Fruit fly (Drosophila melanogaster): ENCODE data around the gene CG6761.

The CG6761 gene

DNA sequence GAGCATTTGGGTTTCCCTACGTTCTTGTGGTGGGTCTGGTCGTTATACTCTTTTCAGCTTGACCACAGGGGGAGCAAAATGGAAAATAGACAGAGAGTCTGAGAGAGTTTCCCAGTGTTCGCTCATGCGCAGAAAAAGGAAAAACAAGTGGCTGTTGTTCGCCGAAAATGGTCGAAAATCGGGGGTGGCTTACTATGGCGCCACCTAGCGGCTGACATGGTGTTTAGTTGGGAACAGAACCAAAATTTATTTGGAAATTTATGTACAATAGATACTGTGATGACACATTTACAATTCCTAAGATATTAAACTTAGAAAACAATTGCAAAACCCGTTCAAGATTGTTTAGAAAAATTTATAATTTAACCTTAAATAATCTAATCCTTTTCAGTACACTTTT, 48.2 kb upstream of the CG6761 start (continued):
- no peak for TF ChIP-seq al (GFP tag; IDR thresholded peaks at IDR 0.05)
- 0 out of 3 replicates have a peak, but pooled peaks have one; percentile 41 for TF ChIP-seq Opbp (GFP tag; IDR thresholded peaks at IDR 0.05; ENCODE audit: partially characterized antibody)
- TF ChIP-seq Hsf (GFP tag; optimal IDR thresholded peaks at IDR 0.05): no peak
- no peak for TF ChIP-seq CG4404 (GFP tag; IDR thresholded peaks at IDR 0.05)
- peak; percentile 78 for TF ChIP-seq seq (GFP tag; IDR thresholded peaks at IDR 0.05)
- TF ChIP-seq Chrac-16 (GFP tag; optimal IDR thresholded peaks at IDR 0.05): no peak
- no peak for TF ChIP-seq CG2129 (GFP tag; IDR thresholded peaks at IDR 0.05; ENCODE audit: partially characterized antibody)
- TF ChIP-seq MESR4 (GFP tag; optimal IDR thresholded peaks at IDR 0.05): no peak
- no peak for TF ChIP-seq CG34376 (GFP tag; optimal IDR thresholded peaks at IDR 0.05)
- no peak for TF ChIP-seq D19A (tag; optimal IDR thresholded peaks at IDR 0.05)
- no peak for TF ChIP-seq Jarid2 (GFP tag; optimal IDR thresholded peaks at IDR 0.05)
- no peak for TF ChIP-seq ac (GFP tag; optimal IDR thresholded peaks at IDR 0.05)
- TF ChIP-seq CG6683 (GFP tag; optimal IDR thresholded peaks at IDR 0.05): no peak
- TF ChIP-seq TFAM (GFP tag; optimal IDR thresholded peaks at IDR 0.05): no peak
- no peak for TF ChIP-seq CG17802 (tag; optimal IDR thresholded peaks at IDR 0.05)
- TF ChIP-seq CG16813 (GFP tag; IDR thresholded peaks at IDR 0.05; ENCODE audit: partially characterized antibody): no peak
- TF ChIP-seq CG11504 (tag; optimal IDR thresholded peaks at IDR 0.05): peak; percentile 37
- no peak for TF ChIP-seq unpg (GFP tag; optimal IDR thresholded peaks at IDR 0.05)
- peak; percentile 26 for TF ChIP-seq CG2712 (tag; optimal IDR thresholded peaks at IDR 0.05)
- no peak for TF ChIP-seq MTF-1 (GFP tag; optimal IDR thresholded peaks at IDR 0.05; ENCODE audit: borderline replicate concordance)
- no peak for TF ChIP-seq run (tag; optimal IDR thresholded peaks at IDR 0.05)
- TF ChIP-seq CG4424 (GFP tag; optimal IDR thresholded peaks at IDR 0.05): no peak
- no peak for TF ChIP-seq CG14050 (GFP tag; IDR thresholded peaks at IDR 0.05)
- no peak for TF ChIP-seq h (optimal IDR thresholded peaks at IDR 0.05)
- TF ChIP-seq CG7271 (tag; optimal IDR thresholded peaks at IDR 0.05): no peak
- no peak for TF ChIP-seq CG12104 (GFP tag; optimal IDR thresholded peaks at IDR 0.05)
- no peak for TF ChIP-seq CG18619 (GFP tag; optimal IDR thresholded peaks at IDR 0.05)
- TF ChIP-seq sob (GFP tag; IDR thresholded peaks at IDR 0.05): no peak
- no peak for TF ChIP-seq Ssrp (tag; optimal IDR thresholded peaks at IDR 0.05)
- no peak for TF ChIP-seq ham (GFP tag; IDR thresholded peaks at IDR 0.05)
- no peak for TF ChIP-seq gsb (GFP tag; IDR thresholded peaks at IDR 0.05)
- TF ChIP-seq CG9609 (GFP tag; optimal IDR thresholded peaks at IDR 0.05): no peak
- peak; percentile 45 for TF ChIP-seq hkb (optimal IDR thresholded peaks at IDR 0.05)
- no peak for TF ChIP-seq hkb (GFP tag; IDR thresholded peaks at IDR 0.05)
- TF ChIP-seq CG6791 (GFP tag; IDR thresholded peaks at IDR 0.05; ENCODE audit: partially characterized antibody): no peak
- no peak for TF ChIP-seq CG5245 (GFP tag; optimal IDR thresholded peaks at IDR 0.05)
- TF ChIP-seq Usf (GFP tag; optimal IDR thresholded peaks at IDR 0.05): no peak
- TF ChIP-seq hbn (GFP tag; IDR thresholded peaks at IDR 0.05; ENCODE audit: partially characterized antibody): no peak
- no peak for TF ChIP-seq CG13424 (tag; optimal IDR thresholded peaks at IDR 0.05)
- no peak for TF ChIP-seq gem (tag; optimal IDR thresholded peaks at IDR 0.05)
- peak; percentile 41 to 45 for TF ChIP-seq Trl (optimal IDR thresholded peaks at IDR 0.05)
- TF ChIP-seq Trl (GFP tag; optimal IDR thresholded peaks at IDR 0.05): no peak
- no peak for TF ChIP-seq tll (GFP tag; optimal IDR thresholded peaks at IDR 0.05)
- no peak for TF ChIP-seq CG31365 (tag; optimal IDR thresholded peaks at IDR 0.05)
- no peak for TF ChIP-seq Nf-YB (GFP tag; optimal IDR thresholded peaks at IDR 0.05)
- no peak for TF ChIP-seq nom (GFP tag; optimal IDR thresholded peaks at IDR 0.05)
- no peak for TF ChIP-seq CG30020 (tag; optimal IDR thresholded peaks at IDR 0.05)
- no peak for TF ChIP-seq CG6654 (GFP tag; optimal IDR thresholded peaks at IDR 0.05)
- peak; percentile 39; the same call in 1 of the 2 replicates for TF ChIP-seq CG9932 (GFP tag; IDR thresholded peaks at IDR 0.05)
- TF ChIP-seq ATbp (GFP tag; optimal IDR thresholded peaks at IDR 0.05): no peak
- no peak for TF ChIP-seq CG18599 (GFP tag; optimal IDR thresholded peaks at IDR 0.05)
